Worm (Caenorhabditis elegans) whole organism, L2 larva: ENCODE results near the gene srxa-12.

Experiments used
- alr-1 ChIP-seq: fragments of 150-350 bp; optimal IDR thresholded peaks from 2 replicates; lab custom pipeline; 2014; ENCODE audit warnings: missing biosample characterization, missing genetic modification characterization
- nhr-23 ChIP-seq: fragments of 150-350 bp; optimal IDR thresholded peaks from 2 replicates; lab custom pipeline; 2014; ENCODE audit warnings: missing biosample characterization, missing genetic modification reagents, missing genetic modification characterization
- nhr-237 ChIP-seq: fragments of 150-350 bp; optimal IDR thresholded peaks from 2 replicates; lab custom pipeline; 2014; ENCODE audit warnings: missing biosample characterization, missing genetic modification characterization
- nhr-6 ChIP-seq: fragments of 150-350 bp; optimal IDR thresholded peaks from 2 replicates; lab custom pipeline; 2014; ENCODE audit warnings: missing biosample characterization, missing genetic modification characterization
- skn-1 ChIP-seq: sonication (generic microtip); optimal IDR thresholded peaks from 2 replicates; lab custom pipeline; 2017; ENCODE audit warnings: missing biosample characterization, missing genetic modification characterization
- zag-1 ChIP-seq: fragments of 150-350 bp; optimal IDR thresholded peaks from 2 replicates; lab custom pipeline; 2014; ENCODE audit warnings: missing biosample characterization, missing genetic modification characterization

- no peak for TF ChIP-seq nhr-23
- no peak for TF ChIP-seq skn-1 (tag; lab: Kevin White, UChicago)
- no peak for TF ChIP-seq nhr-237 (tag; lab: Kevin White, UChicago)
- TF ChIP-seq alr-1 (tag; lab: Kevin White, UChicago) = no peak
- TF ChIP-seq nhr-6 (tag; lab: Kevin White, UChicago) = no peak
- TF ChIP-seq zag-1 (tag; lab: Kevin White, UChicago) = no peak
Measured at ce11 chrV:13931225-13931624, 4.7 kb downstream of the srxa-12 start, which contains the start of gene C06B3.16.
